Fruit fly (Drosophila melanogaster): Measurements from ENCODE around the gene CG13698.

CG13698 gene

dm6 chr3L:18083994-18084393, 22.0 kb downstream of the CG13698 start:
- TF ChIP-seq br (optimal IDR thresholded peaks at IDR 0.05) (no peak), nerfin-2 (GFP tag; IDR thresholded peaks at IDR 0.05; ENCODE audit: partially characterized antibody) (no peak), CG4707 (GFP tag; optimal IDR thresholded peaks at IDR 0.05) (no peak), onecut (GFP tag; IDR thresholded peaks at IDR 0.05) (peak; percentile 81), phol (tag; optimal IDR thresholded peaks at IDR 0.05) (peak; percentile 11), Dfd (GFP tag; optimal IDR thresholded peaks at IDR 0.05) (peak in 1 of 2 experiments; percentile 64), Dip2 (GFP tag; IDR thresholded peaks at IDR 0.05) (no peak)

dm6 chr3L:18083402-18083801, 22.5 kb downstream of the CG13698 start:
- TF ChIP-seq CTCF (GFP tag; optimal IDR thresholded peaks at IDR 0.05) (peak; percentile 90), CG18619 (GFP tag; optimal IDR thresholded peaks at IDR 0.05) (no peak), stwl (tag; optimal IDR thresholded peaks at IDR 0.05) (peak; percentile 15)

- TF ChIP-seq jigr1 (GFP tag; IDR thresholded peaks at IDR 0.05) = 0 out of 3 replicates have a peak, but pooled peaks have one; percentile 20
- TF ChIP-seq Camta (GFP tag; optimal IDR thresholded peaks at IDR 0.05) = no peak
- TF ChIP-seq CG7839 (tag; optimal IDR thresholded peaks at IDR 0.05) = no peak
- TF ChIP-seq lilli (GFP tag; optimal IDR thresholded peaks at IDR 0.05) = no peak
- TF ChIP-seq CG8924 (tag; optimal IDR thresholded peaks at IDR 0.05) = no peak
- no peak for TF ChIP-seq CG13296 (GFP tag; optimal IDR thresholded peaks at IDR 0.05)
- TF ChIP-seq chm (GFP tag; IDR thresholded peaks at IDR 0.05) = no peak
- no peak for TF ChIP-seq Lim3 (GFP tag; IDR thresholded peaks at IDR 0.05)
- no peak for TF ChIP-seq bcd (GFP tag; optimal IDR thresholded peaks at IDR 0.05)
- no peak for TF ChIP-seq hb (GFP tag; IDR thresholded peaks at IDR 0.05; ENCODE audit: partially characterized antibody)
- no peak for TF ChIP-seq CG14667 (GFP tag; IDR thresholded peaks at IDR 0.05)
- no peak for TF ChIP-seq gro (GFP tag; optimal IDR thresholded peaks at IDR 0.05)
- TF ChIP-seq Ets65A (GFP tag) = peak; percentile 11
- TF ChIP-seq Trl (optimal IDR thresholded peaks at IDR 0.05) = no peak
- TF ChIP-seq Trl (GFP tag; optimal IDR thresholded peaks at IDR 0.05) = no peak
- peak; percentile 40 for TF ChIP-seq Deaf1 (tag; optimal IDR thresholded peaks at IDR 0.05)
- no peak for TF ChIP-seq CG17186 (GFP tag; optimal IDR thresholded peaks at IDR 0.05)
- TF ChIP-seq CG12219 (GFP tag; optimal IDR thresholded peaks at IDR 0.05) = no peak
- TF ChIP-seq sisA (GFP tag; IDR thresholded peaks at IDR 0.05) = no peak
- TF ChIP-seq eyg (GFP tag; optimal IDR thresholded peaks at IDR 0.05) = no peak
- peak; percentile 19 for TF ChIP-seq nom (GFP tag; optimal IDR thresholded peaks at IDR 0.05)
- no peak for TF ChIP-seq Sry-δ (GFP tag; optimal IDR thresholded peaks at IDR 0.05)
- no peak for TF ChIP-seq CG4707 (GFP tag; optimal IDR thresholded peaks at IDR 0.05)
- no peak for TF ChIP-seq en (GFP tag; optimal IDR thresholded peaks at IDR 0.05)
- TF ChIP-seq sqz (GFP tag; optimal IDR thresholded peaks at IDR 0.05) = no peak
- peak; percentile 42; the same call in 1 of the 3 replicates for TF ChIP-seq CG11456 (GFP tag; IDR thresholded peaks at IDR 0.05)
- TF ChIP-seq tin (GFP tag; optimal IDR thresholded peaks at IDR 0.05) = no peak
- TF ChIP-seq HLH3B (GFP tag; IDR thresholded peaks at IDR 0.05) = no peak
- TF ChIP-seq CG15696 (tag; optimal IDR thresholded peaks at IDR 0.05) = no peak
- TF ChIP-seq CG4617 (GFP tag; optimal IDR thresholded peaks at IDR 0.05; ENCODE audit: borderline replicate concordance) = no peak
- TF ChIP-seq Fer1 (GFP tag; optimal IDR thresholded peaks at IDR 0.05) = no peak
- TF ChIP-seq D19B (GFP tag; optimal IDR thresholded peaks at IDR 0.05) = no peak
- TF ChIP-seq slou (GFP tag; optimal IDR thresholded peaks at IDR 0.05) = no peak
- TF ChIP-seq sima (GFP tag; optimal IDR thresholded peaks at IDR 0.05) = no peak
- TF ChIP-seq CG34422 (GFP tag; IDR thresholded peaks at IDR 0.05) = 0 out of 3 replicates have a peak, but pooled peaks have one; percentile 18
- TF ChIP-seq CG10366 (GFP tag; IDR thresholded peaks at IDR 0.05) = no peak
- TF ChIP-seq BEAF-32 (GFP tag; optimal IDR thresholded peaks at IDR 0.05) = no peak
- no peak for TF ChIP-seq Hr39 (optimal IDR thresholded peaks at IDR 0.05)
- no peak for TF ChIP-seq CG13624 (GFP tag; optimal IDR thresholded peaks at IDR 0.05)
- TF ChIP-seq Sry-β (GFP tag; optimal IDR thresholded peaks at IDR 0.05) = no peak
- no peak for TF ChIP-seq CG3847 (GFP tag; IDR thresholded peaks at IDR 0.05)
- TF ChIP-seq trem (tag; optimal IDR thresholded peaks at IDR 0.05) = no peak
These were observed 24.0 kb downstream of the CG13698 start for dm6 chr3L:18081957-18082356.
